Worm (Caenorhabditis elegans) whole organism, L2 larva: ENCODE results near the gene T24F1.4.

Source experiments
- C34F6.9 ChIP-seq: fragments of 150-350 bp; optimal IDR thresholded peaks from 2 replicates; lab custom pipeline; 2014; ENCODE audit warnings: missing biosample characterization, missing genetic modification characterization
- F13H6.1 ChIP-seq: sonication (generic microtip); optimal IDR thresholded peaks from 2 replicates; lab custom pipeline; 2016; ENCODE audit warnings: missing genetic modification characterization, missing compliant biosample characterization
- R02D3.7 ChIP-seq: fragments of 150-350 bp; optimal IDR thresholded peaks from 2 replicates; lab custom pipeline; 2014; ENCODE audit warnings: missing biosample characterization, missing genetic modification characterization
- ZK546.5 ChIP-seq: sonication (generic microtip); optimal IDR thresholded peaks from 2 replicates; lab custom pipeline; 2017; ENCODE audit warnings: missing biosample characterization, missing genetic modification characterization
- alr-1 ChIP-seq: fragments of 150-350 bp; optimal IDR thresholded peaks from 2 replicates; lab custom pipeline; 2014; ENCODE audit warnings: missing biosample characterization, missing genetic modification characterization
- aly-2 ChIP-seq: fragments of 150-350 bp; optimal IDR thresholded peaks from 2 replicates; lab custom pipeline; 2014; ENCODE audit warnings: missing biosample characterization, missing genetic modification characterization
- ama-1 ChIP-seq: fragments of 150-350 bp; optimal IDR thresholded peaks from 2 replicates; lab custom pipeline; 2018; ENCODE audit warnings: inconsistent platforms
- blmp-1 ChIP-seq: sonication (generic microtip); optimal IDR thresholded peaks from 2 replicates; lab custom pipeline; 2017; ENCODE audit warnings: missing genetic modification characterization, mild to moderate bottlenecking, missing compliant biosample characterization, antibody characterized with exemption, moderate library complexity; ENCODE audit not compliant: insufficient read depth
- ceh-16 ChIP-seq: fragments of 150-350 bp; optimal IDR thresholded peaks from 2 replicates; lab custom pipeline; 2014; ENCODE audit warnings: missing biosample characterization, missing genetic modification characterization
- ceh-82 ChIP-seq: fragments of 150-350 bp; optimal IDR thresholded peaks from 2 replicates; lab custom pipeline; 2014; ENCODE audit warnings: missing biosample characterization, missing genetic modification characterization
- crh-2 ChIP-seq: sonication (generic microtip); optimal IDR thresholded peaks from 2 replicates; lab custom pipeline; 2017; ENCODE audit warnings: missing biosample characterization, missing genetic modification characterization
- dmd-4 ChIP-seq: sonication (generic microtip); optimal IDR thresholded peaks from 2 replicates; lab custom pipeline; 2017; ENCODE audit warnings: missing biosample characterization, missing genetic modification characterization
- egl-27 ChIP-seq: sonication (generic microtip); optimal IDR thresholded peaks from 3 replicates; lab custom pipeline; 2017; ENCODE audit warnings: missing biosample characterization, missing genetic modification reagents, missing genetic modification characterization
- elt-1 ChIP-seq: fragments of 150-350 bp; optimal IDR thresholded peaks from 2 replicates; lab custom pipeline; 2014; ENCODE audit warnings: missing biosample characterization, missing genetic modification characterization
- elt-3 ChIP-seq: sonication (generic microtip); optimal IDR thresholded peaks from 2 replicates; lab custom pipeline; 2017; ENCODE audit warnings: missing biosample characterization, missing genetic modification characterization
- fos-1 ChIP-seq: fragments of 150-350 bp; optimal IDR thresholded peaks from 2 replicates; lab custom pipeline; 2014; ENCODE audit warnings: missing biosample characterization, missing genetic modification characterization
- lin-11 ChIP-seq: fragments of 150-350 bp; sonication (generic microtip); optimal IDR thresholded peaks from 2 replicates; lab custom pipeline; 2014; ENCODE audit warnings: missing biosample characterization, missing genetic modification characterization, inconsistent platforms, mixed read lengths
- lin-13 ChIP-seq: fragments of 150-350 bp; optimal IDR thresholded peaks from 2 replicates; lab custom pipeline; 2014; ENCODE audit warnings: missing biosample characterization, missing genetic modification reagents, missing genetic modification characterization
- lin-39 ChIP-seq: fragments of 150-350 bp; optimal IDR thresholded peaks from 2 replicates; lab custom pipeline; 2014; ENCODE audit warnings: missing biosample characterization, missing genetic modification reagents, missing genetic modification characterization
- lsy-2 ChIP-seq, 2 experiments: fragments of 150-350 bp in 1 of 2; sonication (generic microtip) in 1 of 2; optimal IDR thresholded peaks; 2 replicates each; lab custom pipeline; 2014 to 2017; ENCODE audit warnings: missing biosample characterization in 2 of 2, missing genetic modification characterization in 2 of 2
- mab-5 ChIP-seq: fragments of 150-350 bp; optimal IDR thresholded peaks from 2 replicates; lab custom pipeline; 2014; ENCODE audit warnings: missing biosample characterization, missing genetic modification characterization
- mbf-1 ChIP-seq: sonication (generic microtip); optimal IDR thresholded peaks from 2 replicates; lab custom pipeline; 2017; ENCODE audit warnings: missing biosample characterization, missing genetic modification characterization
- mdl-1 ChIP-seq, 2 experiments: fragments of 150-350 bp in 1 of 2; sonication (generic microtip) in 1 of 2; optimal IDR thresholded peaks; 2 replicates each; lab custom pipeline; 2017; ENCODE audit warnings: missing biosample characterization in 2 of 2, missing genetic modification characterization in 2 of 2
- nhr-10 ChIP-seq: sonication (generic microtip); optimal IDR thresholded peaks from 2 replicates; lab custom pipeline; 2017; ENCODE audit warnings: missing biosample characterization, missing genetic modification characterization
- nhr-11 ChIP-seq: fragments of 150-350 bp; optimal IDR thresholded peaks from 2 replicates; lab custom pipeline; 2014; ENCODE audit warnings: missing biosample characterization, missing genetic modification characterization
- nhr-12 ChIP-seq: fragments of 150-350 bp; optimal IDR thresholded peaks from 2 replicates; lab custom pipeline; 2014; ENCODE audit warnings: missing biosample characterization, missing genetic modification characterization
- nhr-129 ChIP-seq: fragments of 150-350 bp; optimal IDR thresholded peaks from 2 replicates; lab custom pipeline; 2014; ENCODE audit warnings: missing biosample characterization, missing genetic modification characterization
- nhr-21 ChIP-seq: fragments of 150-350 bp; optimal IDR thresholded peaks from 2 replicates; lab custom pipeline; 2014; ENCODE audit warnings: missing biosample characterization, missing genetic modification characterization
- nhr-23 ChIP-seq: fragments of 150-350 bp; optimal IDR thresholded peaks from 2 replicates; lab custom pipeline; 2014; ENCODE audit warnings: missing biosample characterization, missing genetic modification reagents, missing genetic modification characterization
- nhr-237 ChIP-seq: fragments of 150-350 bp; optimal IDR thresholded peaks from 2 replicates; lab custom pipeline; 2014; ENCODE audit warnings: missing biosample characterization, missing genetic modification characterization
- nhr-25 ChIP-seq: fragments of 150-350 bp; sonication (generic microtip); optimal IDR thresholded peaks from 3 replicates; lab custom pipeline; 2014; ENCODE audit warnings: missing biosample characterization, missing genetic modification characterization
- nhr-77 ChIP-seq: fragments of 150-350 bp; optimal IDR thresholded peaks from 2 replicates; lab custom pipeline; 2014; ENCODE audit warnings: missing biosample characterization, missing genetic modification characterization
- peb-1 ChIP-seq: fragments of 150-350 bp; optimal IDR thresholded peaks from 2 replicates; lab custom pipeline; 2014; ENCODE audit warnings: missing biosample characterization, missing genetic modification characterization
- sem-4 ChIP-seq: fragments of 150-350 bp; optimal IDR thresholded peaks from 2 replicates; lab custom pipeline; 2014; ENCODE audit warnings: missing biosample characterization, missing genetic modification reagents, missing genetic modification characterization
- skn-1 ChIP-seq: sonication (generic microtip); optimal IDR thresholded peaks from 2 replicates; lab custom pipeline; 2017; ENCODE audit warnings: missing biosample characterization, missing genetic modification characterization
- sma-9 ChIP-seq, 2 experiments: fragments of 150-350 bp in 1 of 2; sonication (generic microtip) in 1 of 2; optimal IDR thresholded peaks; 2 replicates each; lab custom pipeline; 2014 to 2016; ENCODE audit warnings: missing genetic modification characterization in 2 of 2, mild to moderate bottlenecking in 1 of 2, missing biosample characterization in 1 of 2, missing compliant biosample characterization in 1 of 2, missing genetic modification reagents in 1 of 2, moderate library complexity in 1 of 2
- unc-55 ChIP-seq: fragments of 150-350 bp; sonication (generic microtip); optimal IDR thresholded peaks from 3 replicates; lab custom pipeline; 2014; ENCODE audit warnings: missing biosample characterization, missing genetic modification reagents, missing genetic modification characterization
- unc-62 ChIP-seq: fragments of 150-350 bp; optimal IDR thresholded peaks from 2 replicates; lab custom pipeline; 2014; ENCODE audit warnings: missing biosample characterization, missing genetic modification reagents, missing genetic modification characterization
- zag-1 ChIP-seq: fragments of 150-350 bp; optimal IDR thresholded peaks from 2 replicates; lab custom pipeline; 2014; ENCODE audit warnings: missing biosample characterization, missing genetic modification characterization
- ztf-1 ChIP-seq: fragments of 200-800 bp; sonication (Bioruptor generic); conservative IDR thresholded peaks from 2 replicates; pipeline ENCODE4 v1.3.6; 2022; ENCODE audit warnings: missing genetic modification characterization, missing compliant biosample characterization
- ztf-4 ChIP-seq: fragments of 150-350 bp; optimal IDR thresholded peaks from 2 replicates; lab custom pipeline; 2014; ENCODE audit warnings: missing biosample characterization, missing genetic modification characterization

Gene T24F1.4

DNA sequence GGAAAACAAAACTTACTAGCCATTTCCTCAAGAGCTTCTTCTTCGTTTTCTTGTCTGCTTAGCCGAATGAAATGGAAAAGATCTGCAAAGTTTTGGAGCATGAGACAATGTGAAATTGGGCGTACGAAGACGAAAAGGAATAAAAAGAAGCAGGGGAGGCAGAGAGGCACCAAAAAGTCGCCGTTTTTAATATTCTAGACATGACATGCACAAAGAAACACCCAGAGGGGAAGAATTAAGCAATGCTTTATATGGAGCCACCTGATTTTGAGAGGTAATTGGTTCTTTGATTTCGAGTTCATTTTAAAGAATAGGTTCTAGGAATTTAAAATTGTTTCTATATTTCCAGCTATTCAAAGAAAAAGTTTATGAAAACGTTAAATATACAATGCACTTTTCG is at the start of gene T24F1.4:
Gene T24F1.4, minus strand, starts transcription at position 101 of the 400 bp plus-strand sequence.
- TF ChIP-seq elt-1 (no peak), F13H6.1 (tag; lab: Kevin White, UChicago) (no peak), lin-13 (GFP tag; lab: Kevin White, UChicago) (no peak), ceh-82 (no peak), nhr-237 (no peak), ZK546.5 (no peak), ama-1 (lab: Kevin White, UChicago) (no peak), mab-5 (tag; lab: Kevin White, UChicago) (no peak), sem-4 (tag; lab: Kevin White, UChicago) (no peak), nhr-11 (no peak), nhr-25 (tag; lab: Kevin White, UChicago) (no peak), ztf-4 (tag; lab: Kevin White, UChicago) (no peak), C34F6.9 (tag; lab: Kevin White, UChicago) (no peak), egl-27 (tag; lab: Kevin White, UChicago) (no peak), unc-55 (GFP tag; lab: Kevin White, UChicago) (no peak), R02D3.7 (no peak), elt-3 (tag; lab: Kevin White, UChicago) (no peak), ztf-1 (no peak)

ce11 chrII:11361751-11362150 is 47.7 kb upstream of the T24F1.4 start:
- TF ChIP-seq nhr-25 (tag; lab: Kevin White, UChicago) (no peak), F13H6.1 (tag; lab: Kevin White, UChicago) (no peak), mbf-1 (tag; lab: Kevin White, UChicago) (no peak), elt-3 (tag; lab: Kevin White, UChicago) (no peak), ceh-16 (no peak), nhr-21 (no peak), nhr-12 (tag; lab: Kevin White, UChicago) (no peak), elt-1 (no peak), unc-55 (GFP tag; lab: Kevin White, UChicago) (no peak)

- TF ChIP-seq zag-1 (tag; lab: Kevin White, UChicago) (no peak), blmp-1 (tag; lab: Kevin White, UChicago) (no peak), skn-1 (tag; lab: Kevin White, UChicago) (no peak), nhr-23 (tag; lab: Kevin White, UChicago) (no peak), fos-1 (tag; lab: Kevin White, UChicago) (no peak), mbf-1 (tag; lab: Kevin White, UChicago) (no peak), F13H6.1 (tag; lab: Kevin White, UChicago) (no peak), lin-13 (GFP tag; lab: Kevin White, UChicago) (no peak), ceh-16 (no peak), aly-2 (tag; lab: Kevin White, UChicago) (no peak), nhr-21 (no peak), nhr-12 (tag; lab: Kevin White, UChicago) (no peak), unc-55 (GFP tag; lab: Kevin White, UChicago) (no peak), alr-1 (tag; lab: Kevin White, UChicago) (no peak), nhr-237 (no peak), C34F6.9 (tag; lab: Kevin White, UChicago) (no peak), dmd-4 (tag; lab: Kevin White, UChicago) (no peak), peb-1 (tag; lab: Kevin White, UChicago) (no peak)
Measured at ce11 chrII:11353471-11353870, 39.4 kb upstream of the T24F1.4 start.

ce11 chrII:11351599-11351998 is 37.5 kb upstream of the T24F1.4 start, which contains the start of gene clh-2:
Gene clh-2, plus strand, starts transcription at chrII:11351899.
- TF ChIP-seq ceh-16 (no peak), nhr-129 (tag; lab: Kevin White, UChicago) (no peak), F13H6.1 (tag; lab: Kevin White, UChicago) (no peak), nhr-237 (no peak), nhr-77 (tag; lab: Kevin White, UChicago) (no peak), sma-9 (GFP tag; optimal IDR thresholded peaks at IDR 0.05; lab: Kevin White, UChicago) (no peak), sma-9 (tag; optimal IDR thresholded peaks at IDR 0.05; lab: Kevin White, UChicago) (no peak), nhr-11 (no peak)

- no peak for TF ChIP-seq ceh-82
- no peak for TF ChIP-seq lin-13 (GFP tag; lab: Kevin White, UChicago)
- TF ChIP-seq nhr-23 (tag; lab: Kevin White, UChicago), result no peak
- TF ChIP-seq skn-1 (tag; lab: Kevin White, UChicago), result no peak
- no peak for TF ChIP-seq lin-11 (tag; lab: Kevin White, UChicago)
- no peak for TF ChIP-seq nhr-10 (tag; lab: Kevin White, UChicago)
- no peak for TF ChIP-seq unc-62 (GFP tag; lab: Kevin White, UChicago)
- no peak for TF ChIP-seq crh-2 (tag; lab: Kevin White, UChicago)
- no peak for TF ChIP-seq ZK546.5
- no peak for TF ChIP-seq nhr-25 (tag; lab: Kevin White, UChicago)
- TF ChIP-seq lsy-2 (tag; optimal IDR thresholded peaks at IDR 0.05; lab: Kevin White, UChicago), result no peak
- no peak for TF ChIP-seq sma-9 (GFP tag; optimal IDR thresholded peaks at IDR 0.05; lab: Kevin White, UChicago)
- no peak for TF ChIP-seq sma-9 (tag; optimal IDR thresholded peaks at IDR 0.05; lab: Kevin White, UChicago)
- no peak for TF ChIP-seq nhr-129 (tag; lab: Kevin White, UChicago)
- no peak for TF ChIP-seq lin-39 (tag; lab: Kevin White, UChicago)
- TF ChIP-seq aly-2 (tag; lab: Kevin White, UChicago), result no peak
- no peak for TF ChIP-seq mdl-1 (tag; optimal IDR thresholded peaks at IDR 0.05; lab: Kevin White, UChicago)
- TF ChIP-seq elt-3 (tag; lab: Kevin White, UChicago), result no peak
- no peak for TF ChIP-seq mab-5 (tag; lab: Kevin White, UChicago)
- TF ChIP-seq, all 48 proteins: peak for 0
Measured at ce11 chrII:11349892-11350291, 35.8 kb upstream of the T24F1.4 start, which contains the start of gene dph-5. Gene dph-5, plus strand, starts transcription at chrII:11350192.
